Worm (Caenorhabditis elegans) whole organism, L1 larva: Measurements from ENCODE around the gene nekl-3.

Experiments
- Y116A8C.19 ChIP-seq: sonication (generic microtip); optimal IDR thresholded peaks from 2 replicates; lab custom pipeline; 2016; ENCODE audit warnings: missing compliant biosample characterization, missing genetic modification characterization, borderline replicate concordance
- ama-1 ChIP-seq: fragments of 150-350 bp; optimal IDR thresholded peaks from 2 replicates; lab custom pipeline; 2014
- ces-1 ChIP-seq: fragments of 150-350 bp; optimal IDR thresholded peaks from 2 replicates; lab custom pipeline; 2014; ENCODE audit warnings: missing biosample characterization, missing genetic modification reagents, missing genetic modification characterization
- dpl-1 ChIP-seq, 3 experiments: fragments of 150-350 bp in 2 of 3; sonication (generic microtip) in 1 of 3; optimal IDR thresholded peaks; 2 replicates each; lab custom pipeline; 2014 to 2017; ENCODE audit warnings: missing biosample characterization in 3 of 3, missing genetic modification characterization in 3 of 3, missing genetic modification reagents in 3 of 3
- elt-2 ChIP-seq: sonication (generic microtip); optimal IDR thresholded peaks from 2 replicates; lab custom pipeline; 2016; ENCODE audit warnings: missing genetic modification characterization, mild to moderate bottlenecking, inconsistent platforms, missing compliant biosample characterization, missing genetic modification reagents
- fkh-10 ChIP-seq: sonication (generic microtip); optimal IDR thresholded peaks from 2 replicates; lab custom pipeline; 2017; ENCODE audit warnings: missing biosample characterization, missing genetic modification reagents, missing genetic modification characterization
- jun-1 ChIP-seq: fragments of 150-350 bp; optimal IDR thresholded peaks from 2 replicates; lab custom pipeline; 2014; ENCODE audit warnings: missing biosample characterization, missing genetic modification reagents, missing genetic modification characterization
- mep-1 ChIP-seq: fragments of 150-350 bp; optimal IDR thresholded peaks from 2 replicates; lab custom pipeline; 2014; ENCODE audit warnings: missing biosample characterization, missing genetic modification characterization
- nhr-11 ChIP-seq: fragments of 150-350 bp; optimal IDR thresholded peaks from 2 replicates; lab custom pipeline; 2014; ENCODE audit warnings: missing biosample characterization, missing genetic modification characterization
- nhr-12 ChIP-seq: sonication (generic microtip); optimal IDR thresholded peaks from 2 replicates; lab custom pipeline; 2017; ENCODE audit warnings: missing biosample characterization, missing genetic modification characterization
- nhr-77 ChIP-seq: fragments of 150-350 bp; optimal IDR thresholded peaks from 2 replicates; lab custom pipeline; 2014; ENCODE audit warnings: missing biosample characterization, missing genetic modification characterization
- snpc-4 ChIP-seq: fragments of 150-350 bp; optimal IDR thresholded peaks from 2 replicates; lab custom pipeline; 2014; ENCODE audit warnings: missing biosample characterization, missing genetic modification characterization
- tbx-2 ChIP-seq: sonication (generic microtip); optimal IDR thresholded peaks from 2 replicates; lab custom pipeline; 2016; ENCODE audit warnings: missing genetic modification characterization, missing compliant biosample characterization
- ztf-4 ChIP-seq: fragments of 150-350 bp; optimal IDR thresholded peaks from 2 replicates; lab custom pipeline; 2014; ENCODE audit warnings: missing biosample characterization, missing genetic modification characterization

DNA sequence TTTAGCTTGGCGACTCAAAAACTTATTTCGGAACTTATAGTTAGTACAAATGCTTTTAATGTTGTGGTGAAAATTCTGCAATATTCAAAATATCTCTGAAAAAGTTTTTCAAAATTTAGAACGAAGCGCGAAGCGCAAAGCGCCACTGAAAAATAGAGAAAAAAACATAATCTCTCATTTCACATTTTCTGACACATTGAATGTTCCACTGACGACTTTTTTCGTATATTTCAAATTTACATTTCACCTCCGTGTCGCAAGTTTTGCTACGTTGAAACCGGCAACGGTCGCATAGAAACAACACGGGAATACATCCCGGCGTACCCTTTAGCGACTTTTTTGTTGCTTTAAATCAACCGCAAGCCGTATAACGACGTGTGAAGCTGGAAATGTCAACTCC, 43.0 kb downstream of the nekl-3 start, which contains the start of gene F42F12.14:
- TF ChIP-seq nhr-12 (no peak), dpl-1 (GFP tag; optimal IDR thresholded peaks at IDR 0.05; lab: Kevin White, UChicago) (no peak), elt-2 (tag; lab: Kevin White, UChicago) (no peak), jun-1 (tag; lab: Kevin White, UChicago) (no peak), ztf-4 (no peak), snpc-4 (no peak), ces-1 (GFP tag; lab: Kevin White, UChicago) (no peak), fkh-10 (GFP tag; lab: Kevin White, UChicago) (no peak), tbx-2 (tag; lab: Kevin White, UChicago) (no peak), nhr-77 (tag; lab: Kevin White, UChicago) (no peak), ama-1 (no peak), nhr-11 (tag; lab: Kevin White, UChicago) (no peak), mep-1 (tag; lab: Kevin White, UChicago) (no peak), Y116A8C.19 (no peak)
